Fruit fly (Drosophila melanogaster) whole organism, embryonic: ENCODE data around the gene CG31463.
A peak's percentile ranks its signal among the peaks of the same experiment; 100 is the strongest.

Source experiments
- Ada2b ChIP-seq: fragments of 200-800 bp; sonication (Bioruptor generic); IDR thresholded peaks from 2 replicates; pipeline ENCODE4 v1.3.6; 2022; ENCODE audit warnings: missing biosample characterization, missing genetic modification characterization
- CG11504 ChIP-seq: fragments of 200-800 bp; sonication (Bioruptor generic); optimal IDR thresholded peaks from 3 replicates; lab custom pipeline; 2019; ENCODE audit warnings: missing biosample characterization, mild to moderate bottlenecking, missing genetic modification characterization, moderate library complexity
- CG12104 ChIP-seq: fragments of 200-800 bp; sonication (Bioruptor generic); optimal IDR thresholded peaks from 3 replicates; lab custom pipeline; 2016; ENCODE audit warnings: missing biosample characterization, missing genetic modification characterization
- CG12391 ChIP-seq: fragments of 200-800 bp; sonication (Bioruptor generic); optimal IDR thresholded peaks from 3 replicates; lab custom pipeline; 2018; ENCODE audit warnings: missing biosample characterization, mild to moderate bottlenecking, missing genetic modification characterization, moderate library complexity
- CG13123 ChIP-seq: fragments of 200-800 bp; sonication (Bioruptor generic); optimal IDR thresholded peaks from 2 replicates; lab custom pipeline; 2016; ENCODE audit warnings: missing biosample characterization, missing genetic modification characterization
- CG13424 ChIP-seq: fragments of 200-800 bp; sonication (Bioruptor generic); optimal IDR thresholded peaks from 2 replicates; lab custom pipeline; 2019; ENCODE audit warnings: missing biosample characterization, mild to moderate bottlenecking, missing genetic modification characterization, moderate library complexity
- CG14965 ChIP-seq: fragments of 200-800 bp; sonication (Bioruptor generic); optimal IDR thresholded peaks from 2 replicates; lab custom pipeline; 2016; ENCODE audit warnings: missing biosample characterization, missing genetic modification characterization, borderline replicate concordance
- CG15073 ChIP-seq: fragments of 200-800 bp; sonication (Bioruptor generic); optimal IDR thresholded peaks from 2 replicates; lab custom pipeline; 2016; ENCODE audit warnings: missing biosample characterization, missing genetic modification characterization
- CG1529 ChIP-seq: fragments of 200-800 bp; sonication (Bioruptor generic); optimal IDR thresholded peaks from 3 replicates; lab custom pipeline; 2018; ENCODE audit warnings: missing biosample characterization, missing genetic modification characterization
- CG17385 ChIP-seq: fragments of 200-800 bp; sonication (Bioruptor generic); optimal IDR thresholded peaks from 3 replicates; lab custom pipeline; 2018; ENCODE audit warnings: missing biosample characterization, mild to moderate bottlenecking, missing genetic modification characterization
- CG17829 ChIP-seq: fragments of 200-800 bp; optimal IDR thresholded peaks from 2 replicates; lab custom pipeline; 2019; ENCODE audit warnings: missing biosample characterization, mild to moderate bottlenecking, missing genetic modification characterization, moderate library complexity
- CG18262 ChIP-seq: fragments of 200-800 bp; optimal IDR thresholded peaks from 3 replicates; lab custom pipeline; 2019; ENCODE audit warnings: missing biosample characterization, mild to moderate bottlenecking, missing genetic modification characterization, moderate library complexity
- CG1832 ChIP-seq: fragments of 200-800 bp; sonication (Bioruptor generic); optimal IDR thresholded peaks from 2 replicates; lab custom pipeline; 2017; ENCODE audit warnings: missing biosample characterization, mild to moderate bottlenecking, missing genetic modification characterization, inconsistent platforms
- CG2678 ChIP-seq: fragments of 200-800 bp; sonication (Bioruptor generic); optimal IDR thresholded peaks from 3 replicates; lab custom pipeline; 2019; ENCODE audit warnings: missing biosample characterization, mild to moderate bottlenecking, missing genetic modification characterization, moderate library complexity
- CG31441 ChIP-seq: fragments of 200-800 bp; sonication (Bioruptor generic); IDR thresholded peaks from 2 replicates; pipeline ENCODE4 v1.3.6; 2022; ENCODE audit warnings: missing biosample characterization, missing genetic modification characterization
- CG33213 ChIP-seq: fragments of 200-800 bp; sonication (Bioruptor generic); optimal IDR thresholded peaks from 3 replicates; lab custom pipeline; 2016; ENCODE audit warnings: missing biosample characterization, missing genetic modification characterization
- CG4404 ChIP-seq: fragments of 200-800 bp; sonication (Bioruptor generic); IDR thresholded peaks from 2 replicates; pipeline ENCODE4 v1.3.6; 2022; ENCODE audit warnings: missing biosample characterization, missing genetic modification characterization
- CG4730 ChIP-seq: fragments of 200-800 bp; sonication (Bioruptor generic); IDR thresholded peaks from 2 replicates; pipeline ENCODE4 v1.3.6; 2022; ENCODE audit warnings: missing biosample characterization, missing genetic modification characterization
- CG7556 ChIP-seq: fragments of 200-800 bp; sonication (Bioruptor generic); optimal IDR thresholded peaks from 2 replicates; lab custom pipeline; 2017; ENCODE audit warnings: missing biosample characterization, mild to moderate bottlenecking, missing genetic modification characterization
- CkIIα-i1 ChIP-seq: fragments of 200-800 bp; sonication (Bioruptor generic); IDR thresholded peaks from 2 replicates; pipeline ENCODE4 v1.3.6; 2022; ENCODE audit warnings: missing biosample characterization, missing genetic modification characterization
- Dek ChIP-seq: fragments of 200-800 bp; sonication (Bioruptor generic); optimal IDR thresholded peaks from 3 replicates; lab custom pipeline; 2019; ENCODE audit warnings: missing biosample characterization, mild to moderate bottlenecking, missing genetic modification characterization, moderate library complexity
- Dip3 ChIP-seq: fragments of 200-800 bp; sonication (Bioruptor generic); optimal IDR thresholded peaks from 3 replicates; lab custom pipeline; 2016; ENCODE audit warnings: missing biosample characterization, missing genetic modification characterization
- Ets97D ChIP-seq: fragments of 200-800 bp; sonication (Bioruptor generic); optimal IDR thresholded peaks from 3 replicates; lab custom pipeline; 2016; ENCODE audit warnings: missing biosample characterization, missing genetic modification characterization
- HLH4C ChIP-seq: fragments of 200-800 bp; sonication (Bioruptor generic); IDR thresholded peaks from 3 replicates; pipeline ENCODE4 v1.3.6; 2022; ENCODE audit warnings: missing biosample characterization, missing genetic modification characterization; ENCODE audit not compliant: partially characterized antibody
- HmgZ ChIP-seq: fragments of 200-800 bp; sonication (Bioruptor generic); optimal IDR thresholded peaks from 2 replicates; lab custom pipeline; 2018; ENCODE audit warnings: missing biosample characterization, mild to moderate bottlenecking, missing genetic modification characterization
- Myb ChIP-seq: fragments of 200-800 bp; sonication (Bioruptor generic); optimal IDR thresholded peaks from 2 replicates; lab custom pipeline; 2016; ENCODE audit warnings: missing biosample characterization, missing genetic modification characterization
- NC2β ChIP-seq: fragments of 200-800 bp; sonication (Bioruptor generic); optimal IDR thresholded peaks from 2 replicates; lab custom pipeline; 2016; ENCODE audit warnings: missing biosample characterization, missing genetic modification characterization
- NfI ChIP-seq: fragments of 200-800 bp; sonication (Bioruptor generic); optimal IDR thresholded peaks from 3 replicates; lab custom pipeline; 2018; ENCODE audit warnings: missing biosample characterization, mild to moderate bottlenecking, missing genetic modification characterization, moderate library complexity
- Sox100B ChIP-seq: fragments of 200-800 bp; sonication (Bioruptor generic); optimal IDR thresholded peaks from 3 replicates; lab custom pipeline; 2018; ENCODE audit warnings: missing biosample characterization, mild to moderate bottlenecking, missing genetic modification characterization
- Ssrp ChIP-seq: fragments of 200-800 bp; sonication (Bioruptor generic); optimal IDR thresholded peaks from 2 replicates; lab custom pipeline; 2018; ENCODE audit warnings: missing biosample characterization, mild to moderate bottlenecking, missing genetic modification characterization, moderate library complexity
- ac ChIP-seq: fragments of 200-800 bp; sonication (Bioruptor generic); optimal IDR thresholded peaks from 3 replicates; lab custom pipeline; 2017; ENCODE audit warnings: missing biosample characterization, mild to moderate bottlenecking, missing genetic modification characterization
- aop ChIP-seq: fragments of 200-800 bp; sonication (Bioruptor generic); IDR thresholded peaks from 2 replicates; pipeline ENCODE4 v1.3.6; 2022; ENCODE audit warnings: missing biosample characterization, missing genetic modification characterization
- croc ChIP-seq: fragments of 200-800 bp; sonication (Bioruptor generic); conservative IDR thresholded peaks from 3 replicates; pipeline ENCODE4 v1.3.6; 2022; ENCODE audit warnings: missing biosample characterization, missing genetic modification characterization
- crp ChIP-seq, 2 experiments: fragments of 200-800 bp; sonication (Bioruptor generic); optimal IDR thresholded peaks; 2 replicates in 1 of 2; 3 replicates in 1 of 2; lab custom pipeline; 2017; ENCODE audit warnings: missing biosample characterization in 2 of 2, missing genetic modification characterization in 2 of 2, mild to moderate bottlenecking in 1 of 2, moderate library complexity in 1 of 2
- dimm ChIP-seq: fragments of 200-800 bp; sonication (Bioruptor generic); IDR thresholded peaks from 2 replicates; pipeline ENCODE4 v1.3.6; 2022; ENCODE audit warnings: missing biosample characterization, missing genetic modification characterization
- luna ChIP-seq: fragments of 200-800 bp; sonication (Bioruptor generic); optimal IDR thresholded peaks from 2 replicates; lab custom pipeline; 2016; ENCODE audit warnings: missing biosample characterization, missing genetic modification characterization
- nerfin-1 ChIP-seq: fragments of 200-800 bp; sonication (Bioruptor generic); optimal IDR thresholded peaks from 3 replicates; lab custom pipeline; 2019; ENCODE audit warnings: missing biosample characterization, mild to moderate bottlenecking, missing genetic modification characterization, moderate library complexity
- onecut ChIP-seq: fragments of 200-800 bp; sonication (Bioruptor generic); IDR thresholded peaks from 2 replicates; pipeline ENCODE4 v1.3.6; 2022; ENCODE audit warnings: missing biosample characterization, missing genetic modification characterization
- pfk ChIP-seq: fragments of 200-800 bp; sonication (Bioruptor generic); optimal IDR thresholded peaks from 2 replicates; lab custom pipeline; 2018; ENCODE audit warnings: missing biosample characterization, mild to moderate bottlenecking, missing genetic modification characterization, moderate library complexity
- ro ChIP-seq: fragments of 200-800 bp; sonication (Bioruptor generic); IDR thresholded peaks from 2 replicates; pipeline ENCODE4 v1.3.6; 2022; ENCODE audit warnings: missing biosample characterization, missing genetic modification characterization
- sens-2 ChIP-seq: fragments of 200-800 bp; sonication (Bioruptor generic); IDR thresholded peaks from 2 replicates; pipeline ENCODE4 v1.3.6; 2022; ENCODE audit warnings: missing biosample characterization, missing genetic modification characterization
- slbo ChIP-seq: fragments of 200-800 bp; sonication (Bioruptor generic); IDR thresholded peaks from 2 replicates; pipeline ENCODE4 v1.3.6; 2022; ENCODE audit warnings: missing biosample characterization, missing genetic modification characterization
- sna ChIP-seq: fragments of 200-800 bp; sonication (Bioruptor generic); IDR thresholded peaks from 2 replicates; pipeline ENCODE4 v1.3.6; 2022; ENCODE audit warnings: missing biosample characterization, missing genetic modification characterization; ENCODE audit not compliant: partially characterized antibody
- so ChIP-seq: fragments of 200-800 bp; sonication (Bioruptor generic); IDR thresholded peaks from 3 replicates; pipeline ENCODE4 v1.3.6; 2022; ENCODE audit warnings: missing biosample characterization, missing genetic modification characterization
- stwl ChIP-seq: fragments of 200-800 bp; sonication (Bioruptor generic); optimal IDR thresholded peaks from 3 replicates; lab custom pipeline; 2018; ENCODE audit warnings: missing biosample characterization, mild to moderate bottlenecking, missing genetic modification characterization, moderate library complexity
- tup ChIP-seq: fragments of 200-800 bp; sonication (Bioruptor generic); optimal IDR thresholded peaks from 2 replicates; lab custom pipeline; 2016; ENCODE audit warnings: missing biosample characterization, mild to moderate bottlenecking, missing genetic modification characterization, moderate library complexity
- unpg ChIP-seq: fragments of 200-800 bp; sonication (Bioruptor generic); optimal IDR thresholded peaks from 3 replicates; lab custom pipeline; 2018; ENCODE audit warnings: missing biosample characterization, mild to moderate bottlenecking, missing genetic modification characterization, moderate library complexity
- usp ChIP-seq: fragments of >200 bp; optimal IDR thresholded peaks from 2 replicates; lab custom pipeline; 2017; ENCODE audit warnings: missing biosample characterization, missing genetic modification characterization
- vvl ChIP-seq: fragments of 200-800 bp; sonication (Bioruptor generic); IDR thresholded peaks from 2 replicates; pipeline ENCODE4 v1.3.6; 2022; ENCODE audit warnings: missing biosample characterization, missing genetic modification characterization
- zfh1 ChIP-seq: fragments of 200-800 bp; sonication (Bioruptor generic); IDR thresholded peaks from 3 replicates; pipeline ENCODE4 v1.3.6; 2022; ENCODE audit warnings: missing biosample characterization, missing genetic modification characterization
- zfh2 ChIP-seq: fragments of 200-800 bp; sonication (Bioruptor generic); optimal IDR thresholded peaks from 2 replicates; lab custom pipeline; 2016; ENCODE audit warnings: missing biosample characterization, missing genetic modification characterization

The CG31463 gene

dm6 chr3R:8243720-8244119, 48.4 kb upstream of the CG31463 start, which contains the start of the genes CG9636, CG18749 and CG33722 (continued):
- TF ChIP-seq CG33213 (peak; percentile 30), CG12391 (tag; lab: Kevin White, UChicago) (peak; percentile 86), CG4730 (GFP tag; lab: Robert Waterston, UW) (peak; percentile 56; the same call in 1 of the 2 replicates), CG14965 (no peak), CG7556 (GFP tag; lab: Kevin White, UChicago) (peak; percentile 68), ro (GFP tag; lab: Robert Waterston, UW) (no peak), aop (GFP tag; lab: Robert Waterston, UW) (no peak), HLH4C (peak; percentile 99), vvl (GFP tag; lab: Robert Waterston, UW) (peak; percentile 81), tup (peak; percentile 42), CG11504 (peak; percentile 75), unpg (GFP tag; lab: Kevin White, UChicago) (peak; percentile 72), CG1529 (GFP tag; lab: Kevin White, UChicago) (peak; percentile 35), nerfin-1 (peak; percentile 72), CG2678 (tag; lab: Kevin White, UChicago) (no peak), NC2β (GFP tag; lab: Kevin White, UChicago) (no peak), Sox100B (GFP tag; lab: Kevin White, UChicago) (peak; percentile 70), CG13424 (tag; lab: Kevin White, UChicago) (peak; percentile 70), Ada2b (peak; percentile 86), zfh2 (GFP tag; lab: Kevin White, UChicago) (peak; percentile 41), Ets97D (GFP tag; lab: Kevin White, UChicago) (peak; percentile 53), stwl (peak; percentile 94), CG17385 (GFP tag; lab: Kevin White, UChicago) (peak; percentile 84), pfk (GFP tag; lab: Kevin White, UChicago) (no peak), so (GFP tag; lab: Robert Waterston, UW) (no peak), dimm (GFP tag; lab: Robert Waterston, UW) (no peak), Ssrp (peak; percentile 53), CG1832 (GFP tag; lab: Kevin White, UChicago) (no peak), sna (peak; percentile 99), luna (GFP tag; lab: Kevin White, UChicago) (no peak), CkIIα-i1 (no peak), Dek (peak; percentile 51), sens-2 (GFP tag; lab: Robert Waterston, UW) (peak; percentile 37; the same call in 1 of the 2 replicates), ac (GFP tag; lab: Kevin White, UChicago) (no peak), crp (GFP tag; optimal IDR thresholded peaks at IDR 0.05; lab: Kevin White, UChicago) (peak in 1 of 2 experiments; percentile 38), NfI (peak; percentile 61), CG31441 (GFP tag; lab: Robert Waterston, UW) (peak; percentile 74), zfh1 (GFP tag; lab: Robert Waterston, UW) (peak; percentile 37; the same call in 1 of the 3 replicates), slbo (GFP tag; lab: Robert Waterston, UW) (peak; percentile 67; the same call in 1 of the 2 replicates), HmgZ (peak; percentile 78), CG13123 (GFP tag; lab: Kevin White, UChicago) (peak; percentile 48), onecut (GFP tag; lab: Robert Waterston, UW) (peak; percentile 96), CG12104 (GFP tag; lab: Kevin White, UChicago) (peak; percentile 50), Dip3 (GFP tag; lab: Kevin White, UChicago) (peak; percentile 20), CG4404 (GFP tag; lab: Robert Waterston, UW) (peak; percentile 56; the same call in 1 of the 2 replicates), CG18262 (peak; percentile 76), CG17829 (peak; percentile 82), CG15073 (GFP tag; lab: Kevin White, UChicago) (no peak), usp (GFP tag; lab: Kevin White, UChicago) (no peak), Myb (no peak), croc (peak; percentile 43)
